Worm (Caenorhabditis elegans) whole organism, L3 larva: ENCODE measurements around the gene sup-36.
"Not testable (repeated sequence)": the region's sequence is repeated elsewhere in the genome, so short reads cannot be mapped to it uniquely, and the experiment has no call there.

Experiments used
- ama-1 ChIP-seq: fragments of 150-350 bp; optimal IDR thresholded peaks from 2 replicates; lab custom pipeline; 2018
- ceh-28 ChIP-seq: fragments of 150-350 bp; optimal IDR thresholded peaks from 2 replicates; lab custom pipeline; 2014; ENCODE audit warnings: missing biosample characterization, missing genetic modification reagents, missing genetic modification characterization
- egl-27 ChIP-seq: sonication (generic microtip); optimal IDR thresholded peaks from 4 replicates; lab custom pipeline; 2017; ENCODE audit warnings: missing biosample characterization, missing genetic modification reagents, missing genetic modification characterization
- nhr-12 ChIP-seq: fragments of 150-350 bp; optimal IDR thresholded peaks from 2 replicates; lab custom pipeline; 2014; ENCODE audit warnings: missing biosample characterization, missing genetic modification characterization
- nhr-23 ChIP-seq: fragments of 150-350 bp; optimal IDR thresholded peaks from 2 replicates; lab custom pipeline; 2014; ENCODE audit warnings: missing biosample characterization, missing genetic modification reagents, missing genetic modification characterization
- nhr-28 ChIP-seq: fragments of 150-350 bp; optimal IDR thresholded peaks from 2 replicates; lab custom pipeline; 2014; ENCODE audit warnings: missing biosample characterization, missing genetic modification characterization
- nhr-67 ChIP-seq: fragments of 150-350 bp; optimal IDR thresholded peaks from 2 replicates; lab custom pipeline; 2014; ENCODE audit warnings: missing biosample characterization, missing genetic modification characterization
- nhr-76 ChIP-seq: fragments of 150-350 bp; sonication (generic microtip); optimal IDR thresholded peaks from 5 replicates; lab custom pipeline; 2014; ENCODE audit warnings: missing biosample characterization, missing genetic modification characterization
- pqm-1 ChIP-seq: fragments of 150-350 bp; optimal IDR thresholded peaks from 2 replicates; lab custom pipeline; 2017; ENCODE audit warnings: missing biosample characterization, missing genetic modification characterization, inconsistent platforms
- skn-1 ChIP-seq: fragments of 150-350 bp; optimal IDR thresholded peaks from 2 replicates; lab custom pipeline; 2014; ENCODE audit warnings: missing biosample characterization, missing genetic modification characterization
- tbx-2 ChIP-seq: sonication (generic microtip); optimal IDR thresholded peaks from 2 replicates; lab custom pipeline; 2016; ENCODE audit warnings: mild to moderate bottlenecking, missing genetic modification characterization, missing compliant biosample characterization
- zag-1 ChIP-seq: fragments of 150-350 bp; optimal IDR thresholded peaks from 2 replicates; lab custom pipeline; 2014; ENCODE audit warnings: missing biosample characterization, missing genetic modification characterization

DNA sequence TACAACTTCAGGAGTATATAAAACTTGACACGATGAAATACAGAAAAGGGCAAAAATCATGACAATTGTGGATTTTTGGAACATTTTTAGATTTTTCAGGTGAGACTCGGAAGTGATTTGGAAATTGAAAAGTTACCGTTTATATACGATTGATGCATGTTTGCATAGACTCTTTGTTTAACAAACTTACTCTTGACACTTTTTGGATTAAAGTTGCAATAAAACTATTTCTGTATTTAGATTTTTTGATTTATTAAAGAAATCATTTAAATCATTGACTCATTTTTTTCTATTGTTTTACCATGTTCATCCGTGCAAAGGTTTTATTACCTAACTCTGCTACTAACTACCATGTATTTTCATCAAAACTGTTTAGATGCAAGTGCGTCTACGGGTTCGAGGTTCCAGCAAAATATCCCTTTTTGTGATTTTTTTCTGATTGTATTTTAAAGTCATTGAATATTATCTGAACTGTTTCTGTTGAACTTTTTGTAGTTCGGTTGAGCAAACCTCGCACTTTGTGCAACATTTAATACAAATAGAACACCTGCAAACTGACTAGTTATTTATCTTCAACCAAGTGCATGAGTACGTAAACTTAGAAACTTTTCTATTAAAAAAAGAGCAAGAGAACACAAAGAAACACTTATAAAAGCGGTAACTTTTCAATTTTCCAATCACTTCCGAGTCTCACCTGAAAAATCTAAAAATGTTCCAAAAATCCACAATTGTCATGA, 10.3 kb upstream of the sup-36 start, which contains the start of the genes nspb-1 and nspb-2:
- TF ChIP-seq ceh-28 (tag; lab: Kevin White, UChicago); pqm-1 (tag; lab: Kevin White, UChicago); ama-1 (lab: Kevin White, UChicago); nhr-12 (tag; lab: Kevin White, UChicago); tbx-2; egl-27 (tag; lab: Kevin White, UChicago); skn-1 (tag; lab: Kevin White, UChicago); zag-1 (tag; lab: Kevin White, UChicago); nhr-23 (tag; lab: Kevin White, UChicago); nhr-28; nhr-76; nhr-67 (tag; lab: Kevin White, UChicago): not testable (repeated sequence)
